ENCODE assay signal across 2 fruit fly cellular contexts in the genomic region with DNA sequence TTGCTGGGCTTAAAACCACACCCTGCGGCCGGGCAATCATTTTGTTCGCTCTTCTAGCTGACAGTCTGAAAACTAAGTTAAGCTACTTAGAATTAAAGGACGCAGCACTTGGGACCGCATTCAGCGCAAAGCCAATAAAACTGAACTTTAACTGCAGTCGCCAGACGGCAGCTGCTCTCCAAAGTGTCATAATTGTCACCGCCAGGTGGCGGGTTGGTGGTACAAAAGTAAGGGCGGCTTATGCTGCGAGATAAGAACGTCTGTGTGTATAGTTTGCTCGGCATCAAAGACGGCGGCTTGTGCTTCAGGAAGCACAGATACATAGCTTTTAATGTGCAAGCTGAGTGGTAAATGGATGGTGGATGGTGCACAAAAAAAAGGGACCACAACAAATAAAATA.
A peak's percentile ranks its signal among the peaks of the same experiment; 100 is the strongest.
TF ChIP-seq lines count a peak whose summit lies in the region.

No protein-coding gene starts in this region.

- TF ChIP-seq CTCF in S2 (optimal IDR thresholded peaks at IDR 0.05; lab: Kevin White, UChicago), result peak; percentile 69 to 72
- peak; percentile 73 for TF ChIP-seq CTCF in whole organism, embryonic (GFP tag; optimal IDR thresholded peaks at IDR 0.05; lab: Kevin White, UChicago)

TF ChIP-seq in whole organism, embryonic, 481 proteins besides CTCF, POLR2A, EP300 and RAD21:
- TF ChIP-seq CG10979 (tag; optimal IDR thresholded peaks at IDR 0.05; lab: Kevin White, UChicago) (peak; percentile 74), Sin3A (optimal IDR thresholded peaks at IDR 0.05; lab: Kevin White, UChicago) (no peak)
